Worm (Caenorhabditis elegans) whole organism, L4 larva: ENCODE results near the gene sdz-10.
A peak's percentile ranks its signal among the peaks of the same experiment; 100 is the strongest.

ENCODE experiments used
- F26F4.8 ChIP-seq: fragments of 200-800 bp; sonication (Bioruptor generic); conservative IDR thresholded peaks from 2 replicates; pipeline ENCODE4 v1.3.6; 2022; ENCODE audit warnings: missing genetic modification characterization, missing compliant biosample characterization
- F44E2.7 ChIP-seq: fragments of 200-800 bp; sonication (Bioruptor generic); IDR thresholded peaks from 2 replicates; pipeline ENCODE4 v2.1.2; 2022; ENCODE audit warnings: missing genetic modification characterization, missing compliant biosample characterization
- T20F7.1 ChIP-seq: fragments of 200-800 bp; sonication (Bioruptor generic); optimal IDR thresholded peaks from 2 replicates; lab custom pipeline; 2018; ENCODE audit warnings: mild to moderate bottlenecking, missing genetic modification characterization, missing compliant biosample characterization
- T26A8.4 ChIP-seq: fragments of 200-800 bp; sonication (Bioruptor generic); IDR thresholded peaks from 2 replicates; pipeline ENCODE4 v1.3.6; 2022; ENCODE audit warnings: missing genetic modification characterization, missing compliant biosample characterization
- Y105C5A.15 ChIP-seq: fragments of 200-800 bp; sonication (Bioruptor generic); IDR thresholded peaks from 2 replicates; pipeline ENCODE4 v1.3.6; 2022; ENCODE audit warnings: missing genetic modification characterization, missing compliant biosample characterization
- Y5F2A.4 ChIP-seq: fragments of 200-800 bp; sonication (Bioruptor generic); optimal IDR thresholded peaks from 2 replicates; lab custom pipeline; 2018; ENCODE audit warnings: mild to moderate bottlenecking, missing genetic modification characterization, missing compliant biosample characterization
- aha-1 ChIP-seq: fragments of 150-350 bp; peaks from one replicate; lab custom pipeline; 2014; ENCODE audit warnings: missing biosample characterization, missing genetic modification characterization
- ama-1 ChIP-seq: fragments of 150-350 bp; optimal IDR thresholded peaks from 2 replicates; lab custom pipeline; 2014; ENCODE audit warnings: inconsistent platforms, mixed read lengths
- ceh-20 ChIP-seq: fragments of 200-800 bp; sonication (Bioruptor generic); IDR thresholded peaks from 2 replicates; pipeline ENCODE4 v1.3.6; 2022; ENCODE audit warnings: missing genetic modification reagents, missing genetic modification characterization, missing compliant biosample characterization
- ceh-44 ChIP-seq: fragments of 200-800 bp; sonication (Bioruptor generic); IDR thresholded peaks from 2 replicates; pipeline ENCODE4 v1.3.6; 2022; ENCODE audit warnings: missing genetic modification reagents, missing genetic modification characterization, missing compliant biosample characterization
- cey-2 ChIP-seq: sonication (generic microtip); optimal IDR thresholded peaks from 3 replicates; lab custom pipeline; 2017; ENCODE audit warnings: missing genetic modification characterization, mild to moderate bottlenecking, missing compliant biosample characterization, antibody characterized with exemption, borderline replicate concordance; ENCODE audit not compliant: insufficient read depth
- ctbp-1 ChIP-seq: fragments of 200-800 bp; sonication (Bioruptor generic); IDR thresholded peaks from 2 replicates; pipeline ENCODE4 v1.3.6; 2022; ENCODE audit warnings: missing genetic modification reagents, missing genetic modification characterization, missing compliant biosample characterization
- dmd-6 ChIP-seq: fragments of 200-800 bp; sonication (Bioruptor generic); IDR thresholded peaks from 2 replicates; pipeline ENCODE4 v1.3.6; 2022; ENCODE audit warnings: missing genetic modification reagents, missing genetic modification characterization, missing compliant biosample characterization
- dmd-9 ChIP-seq: fragments of 200-800 bp; sonication (Bioruptor generic); IDR thresholded peaks from 2 replicates; pipeline ENCODE4 v1.3.6; 2022; ENCODE audit warnings: missing genetic modification reagents, missing genetic modification characterization, missing compliant biosample characterization
- duxl-1 ChIP-seq: sonication (generic microtip); optimal IDR thresholded peaks from 2 replicates; lab custom pipeline; 2016; ENCODE audit warnings: mild to moderate bottlenecking, missing genetic modification characterization, moderate library complexity, missing compliant biosample characterization; ENCODE audit not compliant: poor library complexity
- dve-1 ChIP-seq: sonication (generic microtip); optimal IDR thresholded peaks from 2 replicates; lab custom pipeline; 2017; ENCODE audit warnings: antibody characterized with exemption, mild to moderate bottlenecking, missing genetic modification characterization, missing compliant biosample characterization; ENCODE audit not compliant: insufficient read depth
- egl-27 ChIP-seq: sonication (generic microtip); optimal IDR thresholded peaks from 3 replicates; lab custom pipeline; 2017; ENCODE audit warnings: missing biosample characterization, missing genetic modification reagents, missing genetic modification characterization
- egl-43 ChIP-seq: fragments of 200-800 bp; sonication (Bioruptor generic); IDR thresholded peaks from 2 replicates; pipeline ENCODE4 v1.3.6; 2022; ENCODE audit warnings: missing genetic modification reagents, missing genetic modification characterization, missing compliant biosample characterization
- gei-8 ChIP-seq: fragments of 200-800 bp; sonication (Bioruptor generic); optimal IDR thresholded peaks from 2 replicates; lab custom pipeline; 2018; ENCODE audit warnings: mild to moderate bottlenecking, missing genetic modification characterization, missing compliant biosample characterization
- hlh-11 ChIP-seq: fragments of 200-800 bp; sonication (Bioruptor generic); optimal IDR thresholded peaks from 2 replicates; lab custom pipeline; 2018; ENCODE audit warnings: mild to moderate bottlenecking, missing genetic modification characterization, missing compliant biosample characterization
- hlh-30 ChIP-seq: sonication (generic microtip); optimal IDR thresholded peaks from 2 replicates; lab custom pipeline; 2017; ENCODE audit warnings: antibody characterized with exemption, mild to moderate bottlenecking, missing genetic modification characterization, missing compliant biosample characterization; ENCODE audit not compliant: insufficient read depth
- hmg-1.1 ChIP-seq: fragments of 200-800 bp; sonication (Bioruptor generic); IDR thresholded peaks from 2 replicates; pipeline ENCODE4 v1.3.6; 2022; ENCODE audit warnings: missing genetic modification reagents, missing genetic modification characterization, missing compliant biosample characterization
- lin-15B ChIP-seq: fragments of 150-350 bp; sonication (generic microtip); optimal IDR thresholded peaks from 3 replicates; lab custom pipeline; 2014; ENCODE audit warnings: missing biosample characterization, missing genetic modification characterization
- lin-38 ChIP-seq: fragments of 200-800 bp; sonication (Bioruptor generic); IDR thresholded peaks from 2 replicates; pipeline ENCODE4 v1.3.6; 2022; ENCODE audit warnings: missing genetic modification reagents, missing genetic modification characterization, missing compliant biosample characterization
- lin-39 ChIP-seq: fragments of 150-350 bp; optimal IDR thresholded peaks from 2 replicates; lab custom pipeline; 2014; ENCODE audit warnings: missing biosample characterization, missing genetic modification reagents, missing genetic modification characterization
- lsy-2 ChIP-seq, 2 experiments: fragments of 150-350 bp in 1 of 2; sonication (generic microtip) in 1 of 2; optimal IDR thresholded peaks; 2 replicates each; lab custom pipeline; 2014 to 2017; ENCODE audit warnings: missing biosample characterization in 2 of 2, missing genetic modification characterization in 2 of 2
- mdl-1 ChIP-seq, 2 experiments: fragments of 150-350 bp in 1 of 2; sonication (generic microtip) in 1 of 2; optimal IDR thresholded peaks; 2 replicates each; lab custom pipeline; 2014 to 2017; ENCODE audit warnings: missing biosample characterization in 2 of 2, missing genetic modification characterization in 2 of 2
- mdt-29 ChIP-seq: fragments of 200-800 bp; sonication (Bioruptor generic); IDR thresholded peaks from 2 replicates; pipeline ENCODE4 v1.3.6; 2022; ENCODE audit warnings: missing genetic modification reagents, missing genetic modification characterization, missing compliant biosample characterization
- mep-1 ChIP-seq: fragments of 150-350 bp; sonication (generic microtip); optimal IDR thresholded peaks from 3 replicates; lab custom pipeline; 2014; ENCODE audit warnings: missing biosample characterization, missing genetic modification characterization
- mes-2 ChIP-seq: sonication (generic microtip); optimal IDR thresholded peaks from 2 replicates; lab custom pipeline; 2016; ENCODE audit warnings: missing genotype, mild to moderate bottlenecking, missing genetic modification characterization, missing compliant biosample characterization; ENCODE audit not compliant: poor library complexity, severe bottlenecking
- mxl-2 ChIP-seq: fragments of 200-800 bp; sonication (Bioruptor generic); conservative IDR thresholded peaks from 2 replicates; pipeline ENCODE4 v1.3.6; 2022; ENCODE audit warnings: missing genetic modification reagents, missing genetic modification characterization, missing compliant biosample characterization
- nhr-102 ChIP-seq: sonication (generic microtip); optimal IDR thresholded peaks from 2 replicates; lab custom pipeline; 2016; ENCODE audit warnings: mild to moderate bottlenecking, missing genetic modification characterization, moderate library complexity, missing compliant biosample characterization
- nhr-11 ChIP-seq: fragments of 150-350 bp; optimal IDR thresholded peaks from 2 replicates; lab custom pipeline; 2014; ENCODE audit warnings: missing biosample characterization, missing genetic modification characterization
- nhr-25 ChIP-seq: sonication (generic microtip); optimal IDR thresholded peaks from 2 replicates; lab custom pipeline; 2017; ENCODE audit warnings: missing genetic modification characterization, mild to moderate bottlenecking, missing compliant biosample characterization, antibody characterized with exemption, moderate library complexity, borderline replicate concordance; ENCODE audit not compliant: insufficient read depth
- nhr-28 ChIP-seq: fragments of 150-350 bp; optimal IDR thresholded peaks from 2 replicates; lab custom pipeline; 2014; ENCODE audit warnings: missing biosample characterization, missing genetic modification characterization
- nhr-42 ChIP-seq: fragments of 200-800 bp; sonication (Bioruptor generic); IDR thresholded peaks from 2 replicates; pipeline ENCODE4 v1.3.6; 2022; ENCODE audit warnings: missing genetic modification characterization, missing compliant biosample characterization
- nhr-6 ChIP-seq: fragments of 150-350 bp; optimal IDR thresholded peaks from 2 replicates; lab custom pipeline; 2014; ENCODE audit warnings: missing biosample characterization, missing genetic modification characterization
- nhr-76 ChIP-seq: fragments of 150-350 bp; optimal IDR thresholded peaks from 2 replicates; lab custom pipeline; 2014; ENCODE audit warnings: missing biosample characterization, missing genetic modification characterization
- sdz-12 ChIP-seq: fragments of 200-800 bp; sonication (Bioruptor generic); optimal IDR thresholded peaks from 2 replicates; lab custom pipeline; 2018; ENCODE audit warnings: mild to moderate bottlenecking, missing genetic modification characterization, missing compliant biosample characterization
- spr-1 ChIP-seq: sonication (generic microtip); optimal IDR thresholded peaks from 2 replicates; lab custom pipeline; 2016; ENCODE audit warnings: mild to moderate bottlenecking, missing genetic modification characterization, missing compliant biosample characterization
- unc-39 ChIP-seq: sonication (generic microtip); optimal IDR thresholded peaks from 2 replicates; lab custom pipeline; 2017; ENCODE audit warnings: missing biosample characterization, missing genetic modification characterization
- unc-62 ChIP-seq, 3 experiments: fragments of 150-350 bp in 1 of 3; sonication (generic microtip); optimal IDR thresholded peaks in 2 of 3; peaks in 1 of 3; 1 replicate in 1 of 3; 2 replicates in 2 of 3; lab custom pipeline; 2014 to 2017; ENCODE audit warnings: missing biosample characterization in 3 of 3, missing genetic modification characterization in 3 of 3, missing genetic modification reagents in 3 of 3, missing genotype in 1 of 3
- vab-7 ChIP-seq: fragments of 200-800 bp; sonication (Bioruptor generic); IDR thresholded peaks from 2 replicates; pipeline ENCODE4 v1.3.6; 2022; ENCODE audit warnings: missing genetic modification reagents, missing genetic modification characterization, missing compliant biosample characterization
- zfp-2 ChIP-seq: sonication (generic microtip); optimal IDR thresholded peaks from 2 replicates; lab custom pipeline; 2016; ENCODE audit warnings: mild to moderate bottlenecking, missing genetic modification characterization, missing compliant biosample characterization
- zfp-3 ChIP-seq: fragments of 200-800 bp; sonication (Bioruptor generic); conservative IDR thresholded peaks from 2 replicates; pipeline ENCODE4 v1.3.6; 2022; ENCODE audit warnings: missing genetic modification reagents, missing genetic modification characterization, missing compliant biosample characterization

The sdz-10 gene

DNA sequence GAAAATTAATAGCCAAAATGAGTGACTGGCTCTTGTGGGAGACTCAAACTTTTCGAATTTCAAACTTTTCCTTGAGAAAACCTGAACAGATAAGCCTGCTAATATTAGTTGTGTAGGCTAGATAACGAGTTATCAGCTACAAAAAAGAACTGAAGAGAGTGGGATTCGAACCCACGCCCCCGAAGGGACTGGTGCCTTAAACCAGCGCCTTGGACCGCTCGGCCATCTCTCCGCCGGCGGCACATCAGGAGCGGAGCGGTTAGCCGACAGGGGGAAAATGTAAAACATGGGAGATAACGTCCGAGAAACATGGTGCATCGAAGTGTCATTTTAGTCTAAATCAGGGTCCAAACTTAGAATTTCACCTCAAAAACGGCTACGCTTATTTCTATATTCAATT is 36.4 kb downstream of the sdz-10 start (continued):
- TF ChIP-seq gei-8 (no peak), egl-27 (tag; lab: Kevin White, UChicago) (no peak), F44E2.7 (GFP tag; lab: Robert Waterston, UW) (0 out of 2 replicates have a peak, but pooled peaks have one; percentile 71), unc-39 (tag; lab: Kevin White, UChicago) (no peak), mes-2 (tag; lab: Kevin White, UChicago) (peak; percentile 43), ceh-20 (peak; percentile 11; the same call in 1 of the 2 replicates), Y5F2A.4 (GFP tag; lab: Kevin White, UChicago) (no peak), spr-1 (peak; percentile 6), egl-43 (peak; percentile 82), lin-38 (GFP tag; lab: Robert Waterston, UW) (peak; percentile 63), mdt-29 (peak; percentile 52; the same call in 1 of the 2 replicates), nhr-42 (GFP tag; lab: Robert Waterston, UW) (no peak), T26A8.4 (no peak)

DNA sequence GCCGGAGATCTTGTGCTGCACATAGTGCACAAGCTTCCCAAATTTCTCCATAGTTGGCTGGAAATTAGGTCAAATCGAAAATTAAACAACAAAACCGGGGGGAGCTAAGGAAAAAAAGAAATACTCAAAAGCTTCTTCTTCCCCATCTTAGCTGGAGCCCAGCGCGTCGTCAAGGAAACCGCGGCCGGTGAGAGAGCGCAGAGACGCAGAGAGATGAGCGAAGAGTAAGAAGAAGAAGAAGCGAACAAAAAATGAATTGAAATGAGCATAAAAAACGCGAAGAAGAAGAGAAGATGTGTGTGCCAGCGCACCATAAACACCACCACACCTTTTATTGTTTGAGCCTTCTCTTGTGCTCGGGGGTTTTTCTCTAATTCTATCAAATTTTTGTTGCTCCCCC is 36.9 kb downstream of the sdz-10 start, which contains the start of gene wdr-31:
wdr-31 (minus strand) TSS at position 101 of the 400 bp plus-strand sequence.
- no peak for TF ChIP-seq T20F7.1 (GFP tag; lab: Kevin White, UChicago)
- TF ChIP-seq F26F4.8 = no peak
- TF ChIP-seq zfp-3 (GFP tag; lab: Robert Waterston, UW) = no peak
- no peak for TF ChIP-seq ctbp-1 (GFP tag; lab: Robert Waterston, UW)
- TF ChIP-seq mxl-2 = no peak
- TF ChIP-seq hlh-30 (tag; lab: Kevin White, UChicago) = no peak
- TF ChIP-seq dve-1 (tag; lab: Kevin White, UChicago) = no peak
- no peak for TF ChIP-seq nhr-76 (tag; lab: Kevin White, UChicago)
- TF ChIP-seq sdz-12 (GFP tag; lab: Kevin White, UChicago) = no peak
- TF ChIP-seq ama-1 (lab: Kevin White, UChicago) = no peak
- no peak for TF ChIP-seq nhr-42 (GFP tag; lab: Robert Waterston, UW)
- no peak for TF ChIP-seq zfp-2 (tag; lab: Kevin White, UChicago)
- TF ChIP-seq nhr-28 (tag; lab: Kevin White, UChicago) = no peak
- TF ChIP-seq mep-1 (tag; lab: Kevin White, UChicago) = no peak
- TF ChIP-seq lin-15B = no peak
- TF ChIP-seq nhr-11 (tag; lab: Kevin White, UChicago) = no peak
- no peak for TF ChIP-seq ceh-44
- no peak for TF ChIP-seq cey-2 (tag; lab: Kevin White, UChicago)
- no peak for TF ChIP-seq nhr-102 (tag; lab: Kevin White, UChicago)

DNA sequence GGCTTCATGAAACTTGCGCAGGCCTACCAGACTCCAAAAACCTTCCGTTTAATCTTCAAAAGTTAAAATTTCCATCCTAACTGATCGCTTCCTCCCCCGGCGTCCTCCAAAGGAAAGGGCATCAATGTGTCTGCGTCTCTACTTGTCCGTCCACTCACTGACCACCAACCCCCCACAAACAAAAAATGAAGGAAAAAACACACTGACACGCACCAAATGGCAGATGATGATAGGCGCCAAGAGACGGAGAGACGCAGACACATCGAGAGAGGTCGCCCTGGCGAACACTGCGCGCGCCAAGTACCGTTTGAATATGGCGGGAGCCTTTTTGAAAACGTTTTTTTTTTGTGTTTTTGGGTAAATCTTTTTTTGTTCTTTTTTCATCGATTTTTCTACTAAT is 37.3 kb downstream of the sdz-10 start:
- TF ChIP-seq egl-43 (0 out of 2 replicates have a peak, but pooled peaks have one; percentile 7), lsy-2 (tag; optimal IDR thresholded peaks at IDR 0.05; lab: Kevin White, UChicago) (peak in 1 of 2 experiments; percentile 30), hmg-1.1 (GFP tag; lab: Robert Waterston, UW) (peak; percentile 72), duxl-1 (tag; lab: Kevin White, UChicago) (peak; percentile 84), mes-2 (tag; lab: Kevin White, UChicago) (peak; percentile 59), vab-7 (GFP tag; lab: Robert Waterston, UW) (no peak), hlh-30 (tag; lab: Kevin White, UChicago) (peak; percentile 46), aha-1 (tag; lab: Kevin White, UChicago) (peak; percentile 70), nhr-25 (tag; lab: Kevin White, UChicago) (peak; percentile 15), nhr-6 (tag; lab: Kevin White, UChicago) (peak; percentile 26), lin-39 (tag; lab: Kevin White, UChicago) (no peak), dmd-6 (0 out of 2 replicates have a peak, but pooled peaks have one; percentile 8), Y105C5A.15 (GFP tag; lab: Robert Waterston, UW) (no peak), ceh-20 (no peak), dmd-9 (GFP tag; lab: Robert Waterston, UW) (0 out of 2 replicates have a peak, but pooled peaks have one; percentile 44), unc-62 (GFP tag; optimal IDR thresholded peaks at IDR 0.05 in 1 of 2; lab: Kevin White, UChicago) (peak in 1 of 2 experiments; percentile 47), unc-62 (tag; optimal IDR thresholded peaks at IDR 0.05; lab: Kevin White, UChicago) (no peak), hlh-11 (tag; lab: Kevin White, UChicago) (peak; percentile 21), mep-1 (tag; lab: Kevin White, UChicago) (peak; percentile 64), mdl-1 (tag; optimal IDR thresholded peaks at IDR 0.05; lab: Kevin White, UChicago) (peak; percentile 28 to 37)
